Worm (Caenorhabditis elegans) whole organism, L2 larva: ENCODE measurements around the gene B0454.26.

Source experiments
- C34F6.9 ChIP-seq: fragments of 150-350 bp; optimal IDR thresholded peaks from 2 replicates; lab custom pipeline; 2014; ENCODE audit warnings: missing biosample characterization, missing genetic modification characterization
- F13H6.1 ChIP-seq: sonication (generic microtip); optimal IDR thresholded peaks from 2 replicates; lab custom pipeline; 2016; ENCODE audit warnings: missing genetic modification characterization, missing compliant biosample characterization
- ZK546.5 ChIP-seq: sonication (generic microtip); optimal IDR thresholded peaks from 2 replicates; lab custom pipeline; 2017; ENCODE audit warnings: missing biosample characterization, missing genetic modification characterization
- alr-1 ChIP-seq: fragments of 150-350 bp; optimal IDR thresholded peaks from 2 replicates; lab custom pipeline; 2014; ENCODE audit warnings: missing biosample characterization, missing genetic modification characterization
- aly-2 ChIP-seq: fragments of 150-350 bp; optimal IDR thresholded peaks from 2 replicates; lab custom pipeline; 2014; ENCODE audit warnings: missing biosample characterization, missing genetic modification characterization
- ama-1 ChIP-seq: fragments of 150-350 bp; optimal IDR thresholded peaks from 2 replicates; lab custom pipeline; 2018; ENCODE audit warnings: inconsistent platforms
- blmp-1 ChIP-seq: sonication (generic microtip); optimal IDR thresholded peaks from 2 replicates; lab custom pipeline; 2017; ENCODE audit warnings: missing genetic modification characterization, mild to moderate bottlenecking, missing compliant biosample characterization, antibody characterized with exemption, moderate library complexity; ENCODE audit not compliant: insufficient read depth
- ceh-16 ChIP-seq: fragments of 150-350 bp; optimal IDR thresholded peaks from 2 replicates; lab custom pipeline; 2014; ENCODE audit warnings: missing biosample characterization, missing genetic modification characterization
- crh-2 ChIP-seq: sonication (generic microtip); optimal IDR thresholded peaks from 2 replicates; lab custom pipeline; 2017; ENCODE audit warnings: missing biosample characterization, missing genetic modification characterization
- dmd-4 ChIP-seq: sonication (generic microtip); optimal IDR thresholded peaks from 2 replicates; lab custom pipeline; 2017; ENCODE audit warnings: missing biosample characterization, missing genetic modification characterization
- egl-27 ChIP-seq: sonication (generic microtip); optimal IDR thresholded peaks from 3 replicates; lab custom pipeline; 2017; ENCODE audit warnings: missing biosample characterization, missing genetic modification reagents, missing genetic modification characterization
- fos-1 ChIP-seq: fragments of 150-350 bp; optimal IDR thresholded peaks from 2 replicates; lab custom pipeline; 2014; ENCODE audit warnings: missing biosample characterization, missing genetic modification characterization
- lin-11 ChIP-seq: fragments of 150-350 bp; sonication (generic microtip); optimal IDR thresholded peaks from 2 replicates; lab custom pipeline; 2014; ENCODE audit warnings: missing biosample characterization, missing genetic modification characterization, inconsistent platforms, mixed read lengths
- lin-13 ChIP-seq: fragments of 150-350 bp; optimal IDR thresholded peaks from 2 replicates; lab custom pipeline; 2014; ENCODE audit warnings: missing biosample characterization, missing genetic modification reagents, missing genetic modification characterization
- lin-39 ChIP-seq: fragments of 150-350 bp; optimal IDR thresholded peaks from 2 replicates; lab custom pipeline; 2014; ENCODE audit warnings: missing biosample characterization, missing genetic modification reagents, missing genetic modification characterization
- lsy-2 ChIP-seq, 2 experiments: fragments of 150-350 bp in 1 of 2; sonication (generic microtip) in 1 of 2; optimal IDR thresholded peaks; 2 replicates each; lab custom pipeline; 2014 to 2017; ENCODE audit warnings: missing biosample characterization in 2 of 2, missing genetic modification characterization in 2 of 2
- nhr-10 ChIP-seq: sonication (generic microtip); optimal IDR thresholded peaks from 2 replicates; lab custom pipeline; 2017; ENCODE audit warnings: missing biosample characterization, missing genetic modification characterization
- nhr-129 ChIP-seq: fragments of 150-350 bp; optimal IDR thresholded peaks from 2 replicates; lab custom pipeline; 2014; ENCODE audit warnings: missing biosample characterization, missing genetic modification characterization
- nhr-21 ChIP-seq: fragments of 150-350 bp; optimal IDR thresholded peaks from 2 replicates; lab custom pipeline; 2014; ENCODE audit warnings: missing biosample characterization, missing genetic modification characterization
- nhr-237 ChIP-seq: fragments of 150-350 bp; optimal IDR thresholded peaks from 2 replicates; lab custom pipeline; 2014; ENCODE audit warnings: missing biosample characterization, missing genetic modification characterization
- nhr-25 ChIP-seq: fragments of 150-350 bp; sonication (generic microtip); optimal IDR thresholded peaks from 3 replicates; lab custom pipeline; 2014; ENCODE audit warnings: missing biosample characterization, missing genetic modification characterization
- nhr-6 ChIP-seq: fragments of 150-350 bp; optimal IDR thresholded peaks from 2 replicates; lab custom pipeline; 2014; ENCODE audit warnings: missing biosample characterization, missing genetic modification characterization
- nhr-77 ChIP-seq: fragments of 150-350 bp; optimal IDR thresholded peaks from 2 replicates; lab custom pipeline; 2014; ENCODE audit warnings: missing biosample characterization, missing genetic modification characterization
- sem-4 ChIP-seq: fragments of 150-350 bp; optimal IDR thresholded peaks from 2 replicates; lab custom pipeline; 2014; ENCODE audit warnings: missing biosample characterization, missing genetic modification reagents, missing genetic modification characterization
- skn-1 ChIP-seq: sonication (generic microtip); optimal IDR thresholded peaks from 2 replicates; lab custom pipeline; 2017; ENCODE audit warnings: missing biosample characterization, missing genetic modification characterization
- unc-39 ChIP-seq: fragments of 150-350 bp; optimal IDR thresholded peaks from 2 replicates; lab custom pipeline; 2014; ENCODE audit warnings: missing biosample characterization, missing genetic modification characterization
- unc-55 ChIP-seq: fragments of 150-350 bp; sonication (generic microtip); optimal IDR thresholded peaks from 3 replicates; lab custom pipeline; 2014; ENCODE audit warnings: missing biosample characterization, missing genetic modification reagents, missing genetic modification characterization
- zag-1 ChIP-seq: fragments of 150-350 bp; optimal IDR thresholded peaks from 2 replicates; lab custom pipeline; 2014; ENCODE audit warnings: missing biosample characterization, missing genetic modification characterization
- ztf-1 ChIP-seq: fragments of 200-800 bp; sonication (Bioruptor generic); conservative IDR thresholded peaks from 2 replicates; pipeline ENCODE4 v1.3.6; 2022; ENCODE audit warnings: missing genetic modification characterization, missing compliant biosample characterization
- ztf-4 ChIP-seq: fragments of 150-350 bp; optimal IDR thresholded peaks from 2 replicates; lab custom pipeline; 2014; ENCODE audit warnings: missing biosample characterization, missing genetic modification characterization

B0454.26 gene

DNA sequence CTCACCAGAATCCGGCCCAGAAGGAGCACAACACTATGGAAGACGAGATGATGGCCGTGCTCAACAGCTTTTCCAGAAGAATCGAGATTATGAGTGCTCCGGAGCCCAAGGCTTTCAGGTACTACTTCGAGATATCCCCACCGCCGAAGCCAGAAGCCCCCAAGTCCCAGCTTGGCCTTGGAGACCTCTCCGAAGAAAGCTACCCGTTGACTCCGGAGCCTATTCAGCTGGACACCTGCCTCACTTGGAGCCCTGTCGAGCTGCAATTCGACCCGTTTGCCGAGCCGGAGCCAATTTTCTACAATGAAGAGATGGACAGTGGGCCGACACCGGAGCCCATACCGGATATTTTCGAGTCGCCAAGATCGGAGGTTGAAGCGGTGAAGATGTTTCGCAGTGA is 23.3 kb upstream of the B0454.26 start:
- TF ChIP-seq aly-2 (tag; lab: Kevin White, UChicago) (no peak), egl-27 (tag; lab: Kevin White, UChicago) (no peak), F13H6.1 (tag; lab: Kevin White, UChicago) (no peak), C34F6.9 (tag; lab: Kevin White, UChicago) (no peak)
- TF ChIP-seq, all 48 proteins: peak for 0

DNA sequence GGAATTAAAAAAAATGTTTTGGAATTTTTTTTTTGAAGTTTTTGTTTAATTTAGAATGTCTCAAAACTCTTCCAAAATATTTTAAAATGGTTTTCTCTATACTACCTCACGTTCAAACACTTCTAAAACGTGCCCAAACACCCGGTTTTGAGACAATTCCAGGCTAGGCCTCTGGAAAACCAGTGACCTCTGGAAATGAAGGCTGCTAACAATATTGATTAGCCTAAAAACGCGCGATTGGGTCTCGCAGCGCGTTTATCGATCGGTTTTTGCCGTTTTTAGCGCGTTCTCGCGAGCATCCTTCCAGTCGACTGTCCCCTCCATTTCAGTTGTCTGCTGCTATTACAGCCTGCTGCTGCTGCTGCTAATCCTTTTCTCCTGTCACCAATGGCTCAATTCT is 22.4 kb upstream of the B0454.26 start, which contains the start of gene Y25C1A.6:
Y25C1A.6 (plus strand) TSS at position 301 of the 400 bp plus-strand sequence.
- TF ChIP-seq zag-1 (tag; lab: Kevin White, UChicago) (no peak), unc-39 (tag; lab: Kevin White, UChicago) (no peak), alr-1 (tag; lab: Kevin White, UChicago) (no peak), nhr-10 (tag; lab: Kevin White, UChicago) (no peak), ceh-16 (tag; lab: Kevin White, UChicago) (no peak), nhr-6 (tag; lab: Kevin White, UChicago) (no peak), nhr-237 (no peak)

DNA sequence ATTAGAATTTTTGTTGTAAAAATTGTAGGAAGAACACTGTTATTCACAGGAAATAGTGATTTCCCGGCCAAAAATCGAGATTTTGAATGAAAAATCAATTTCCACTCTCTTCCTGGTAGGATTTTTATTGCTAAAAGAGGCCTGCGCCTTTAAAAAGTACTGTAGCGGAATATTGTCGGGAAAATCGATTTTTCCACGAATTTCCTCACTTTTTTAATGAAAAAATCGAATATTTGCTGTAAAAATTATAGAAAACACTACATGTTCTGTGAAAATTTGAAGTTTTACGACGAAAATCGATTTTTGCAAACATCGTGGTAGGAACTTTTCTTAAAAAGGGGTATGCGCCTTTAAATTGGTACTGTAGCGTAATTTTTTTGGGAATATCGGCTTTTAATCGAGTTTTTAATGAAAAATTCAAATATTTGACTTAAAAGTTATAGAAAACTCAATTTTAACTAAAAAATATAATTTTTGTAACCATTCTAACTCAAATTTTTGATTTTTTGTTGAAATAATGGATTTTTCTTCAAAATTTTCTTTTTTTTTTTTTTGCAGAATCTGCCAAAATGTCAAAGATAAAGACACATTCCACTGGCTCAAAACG is 18.0 kb upstream of the B0454.26 start, which contains the start of gene lin-8:
lin-8 (plus strand) TSS at position 557 of the 607 bp plus-strand sequence.
- TF ChIP-seq nhr-77 (tag; lab: Kevin White, UChicago), result no peak

DNA sequence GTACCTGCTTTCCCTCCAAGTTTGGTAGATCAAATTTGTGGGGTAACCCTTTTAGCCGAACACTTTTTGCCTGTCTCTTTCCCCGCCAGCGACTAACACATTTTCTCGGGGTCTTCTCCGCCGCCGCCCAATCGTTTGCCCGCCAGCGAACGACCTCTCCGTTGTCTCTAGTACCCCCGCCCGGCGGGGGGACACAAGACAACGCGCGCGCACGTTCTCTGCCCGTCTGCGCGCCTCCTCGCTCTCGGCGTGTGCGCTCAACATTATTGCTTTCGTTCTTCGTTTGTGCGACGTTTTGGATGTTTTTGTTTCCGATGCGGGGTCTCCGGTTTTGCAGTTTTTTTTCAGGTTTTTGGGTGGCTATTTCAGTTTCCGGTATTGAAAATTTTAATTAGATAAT is 17.2 kb upstream of the B0454.26 start:
- no peak for TF ChIP-seq lin-39
- TF ChIP-seq lin-11 (tag; lab: Kevin White, UChicago), result no peak
- peak; percentile 35 for TF ChIP-seq C34F6.9 (tag; lab: Kevin White, UChicago)
- TF ChIP-seq nhr-21 (tag; lab: Kevin White, UChicago), result no peak
- no peak for TF ChIP-seq lin-13 (GFP tag; lab: Kevin White, UChicago)
- TF ChIP-seq nhr-129 (tag; lab: Kevin White, UChicago), result peak; percentile 26
- no peak for TF ChIP-seq zag-1 (tag; lab: Kevin White, UChicago)
- TF ChIP-seq nhr-25, result no peak
- TF ChIP-seq crh-2, result peak; percentile 17
- TF ChIP-seq nhr-6 (tag; lab: Kevin White, UChicago), result no peak
- no peak for TF ChIP-seq ZK546.5 (tag; lab: Kevin White, UChicago)
- peak; percentile 25 for TF ChIP-seq unc-55 (GFP tag; lab: Kevin White, UChicago)

DNA sequence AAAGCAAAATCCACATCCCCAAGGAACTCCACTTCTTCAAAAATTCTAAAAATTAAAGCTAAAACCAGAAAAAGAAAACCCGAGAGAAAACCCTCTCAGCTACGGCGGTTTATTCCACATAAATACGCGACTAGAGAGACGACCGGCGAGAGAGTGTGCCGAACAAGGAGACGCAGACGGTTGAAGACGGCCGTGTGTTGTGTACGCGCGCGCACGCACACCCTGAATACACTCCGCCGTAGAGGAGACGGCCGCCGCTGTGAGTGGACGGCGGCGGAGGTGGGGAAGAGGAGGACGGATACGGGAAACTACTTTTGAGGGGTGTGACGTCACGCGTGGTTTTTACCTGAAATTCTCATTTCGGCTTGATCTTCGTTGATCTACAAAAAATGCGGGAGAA is 16.3 kb upstream of the B0454.26 start:
- TF ChIP-seq aly-2 (tag; lab: Kevin White, UChicago) (no peak), F13H6.1 (tag; lab: Kevin White, UChicago) (peak; percentile 19), unc-55 (GFP tag; lab: Kevin White, UChicago) (peak; percentile 36)

DNA sequence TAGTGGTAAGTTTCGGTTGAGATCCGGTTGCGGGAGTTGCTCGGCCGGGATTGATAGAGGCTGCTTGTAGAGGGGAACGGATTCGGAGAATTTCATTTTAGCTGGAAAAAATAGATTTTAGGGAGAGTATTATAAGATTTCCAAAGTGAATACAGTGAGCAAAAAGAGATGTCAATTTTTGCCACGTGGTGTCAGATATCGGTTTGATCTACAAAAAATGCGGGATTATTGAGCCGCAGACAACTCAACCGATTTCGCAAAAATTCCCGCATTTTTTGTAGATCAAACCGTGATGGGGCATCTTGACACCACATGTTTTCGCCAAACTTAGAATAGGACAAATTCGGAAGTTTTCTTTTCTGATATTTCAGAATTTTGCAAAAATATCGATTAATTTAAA is 15.9 kb upstream of the B0454.26 start, which contains the start of gene lido-13:
lido-13 (minus strand) TSS at position 101 of the 400 bp plus-strand sequence.
- TF ChIP-seq lin-13 (GFP tag; lab: Kevin White, UChicago) (no peak), egl-27 (tag; lab: Kevin White, UChicago) (no peak), nhr-77 (tag; lab: Kevin White, UChicago) (no peak), fos-1 (tag; lab: Kevin White, UChicago) (no peak)

DNA sequence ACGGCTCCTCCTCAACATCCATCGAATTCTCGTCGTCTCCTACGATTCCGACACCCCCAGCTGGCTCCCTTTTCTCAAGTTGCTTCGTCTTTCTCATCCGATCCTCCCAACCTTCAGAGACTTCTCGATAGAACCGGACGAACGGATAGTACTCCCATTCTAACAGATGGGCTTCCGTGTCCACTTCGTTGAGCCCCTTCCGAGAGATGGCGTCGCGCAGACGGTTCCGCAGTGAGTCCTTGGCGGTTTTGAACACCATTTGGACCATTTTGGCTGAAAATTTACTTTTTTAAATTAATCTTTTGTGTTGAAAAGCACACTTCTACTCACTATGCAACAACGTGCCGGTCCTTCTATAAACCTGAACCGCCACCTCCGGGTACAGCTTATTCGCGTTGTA is 15.3 kb upstream of the B0454.26 start:
- no peak for TF ChIP-seq lin-13 (GFP tag; lab: Kevin White, UChicago)
- no peak for TF ChIP-seq skn-1
- TF ChIP-seq ceh-16 (tag; lab: Kevin White, UChicago), result no peak
- TF ChIP-seq crh-2, result no peak
- TF ChIP-seq, all 48 proteins: peak for 0

DNA sequence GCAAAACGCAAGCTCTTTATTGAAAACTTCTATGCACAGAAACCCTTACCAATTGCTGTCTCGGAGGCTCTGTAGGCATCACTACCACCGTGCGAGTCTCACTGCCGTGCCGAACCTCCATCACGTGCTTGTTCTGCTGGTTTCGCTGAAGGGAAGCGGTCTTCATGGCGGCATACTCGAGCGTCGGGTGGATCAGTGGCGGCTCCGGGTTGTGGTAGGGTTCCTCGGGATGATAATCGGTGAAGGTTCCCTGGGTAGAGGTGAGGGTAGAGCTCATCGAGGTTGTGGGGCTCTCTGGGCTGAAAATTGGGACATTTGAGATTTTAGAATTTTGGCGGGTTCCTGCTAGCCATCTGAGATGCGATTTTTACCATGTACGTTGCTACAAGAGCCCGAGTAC is 14.5 kb upstream of the B0454.26 start:
- TF ChIP-seq ztf-4 (tag; lab: Kevin White, UChicago), result no peak
- no peak for TF ChIP-seq nhr-21 (tag; lab: Kevin White, UChicago)
- TF ChIP-seq fos-1 (tag; lab: Kevin White, UChicago), result no peak
- no peak for TF ChIP-seq sem-4 (tag; lab: Kevin White, UChicago)
- no peak for TF ChIP-seq ZK546.5 (tag; lab: Kevin White, UChicago)
- no peak for TF ChIP-seq blmp-1 (tag; lab: Kevin White, UChicago)
- no peak for TF ChIP-seq lin-11 (tag; lab: Kevin White, UChicago)
- TF ChIP-seq lsy-2 (tag; optimal IDR thresholded peaks at IDR 0.05; lab: Kevin White, UChicago), result no peak
- TF ChIP-seq nhr-77 (tag; lab: Kevin White, UChicago), result no peak
- TF ChIP-seq alr-1 (tag; lab: Kevin White, UChicago), result no peak
- TF ChIP-seq ztf-1 (GFP tag; lab: Robert Waterston, UW), result no peak
- TF ChIP-seq dmd-4 (tag; lab: Kevin White, UChicago), result no peak
- no peak for TF ChIP-seq C34F6.9 (tag; lab: Kevin White, UChicago)
- no peak for TF ChIP-seq ceh-16 (tag; lab: Kevin White, UChicago)
- no peak for TF ChIP-seq ama-1 (lab: Kevin White, UChicago)
- no peak for TF ChIP-seq egl-27 (tag; lab: Kevin White, UChicago)
- TF ChIP-seq, all 48 proteins: peak for 0
